Fruit fly (Drosophila melanogaster) whole organism, prepupa: Measurements from ENCODE around the gene CG45263.

Experiments
- CG10669 ChIP-seq: fragments of 200-800 bp; sonication (Bioruptor generic); optimal IDR thresholded peaks from 3 replicates; lab custom pipeline; 2018; ENCODE audit warnings: missing biosample characterization, mild to moderate bottlenecking, missing genetic modification characterization, moderate library complexity
- CG6163 ChIP-seq: fragments of 200-800 bp; sonication (Bioruptor generic); IDR thresholded peaks from 3 replicates; pipeline ENCODE4 v1.3.6; 2022; ENCODE audit warnings: missing biosample characterization, missing genetic modification characterization
- CG6276 ChIP-seq: fragments of 200-800 bp; sonication (Bioruptor generic); optimal IDR thresholded peaks from 2 replicates; lab custom pipeline; 2017; ENCODE audit warnings: missing biosample characterization, mild to moderate bottlenecking, missing genetic modification characterization
- OdsH ChIP-seq: fragments of 200-800 bp; sonication (Bioruptor generic); optimal IDR thresholded peaks from 3 replicates; lab custom pipeline; 2016; ENCODE audit warnings: missing biosample characterization, missing genetic modification characterization
- Smox ChIP-seq: fragments of 200-800 bp; sonication (Bioruptor generic); optimal IDR thresholded peaks from 3 replicates; lab custom pipeline; 2016; ENCODE audit warnings: missing biosample characterization, missing genetic modification characterization
- Sox102F ChIP-seq: fragments of 200-800 bp; sonication (Bioruptor generic); optimal IDR thresholded peaks from 2 replicates; lab custom pipeline; 2016; ENCODE audit warnings: missing biosample characterization, mild to moderate bottlenecking, missing genetic modification characterization
- cyc ChIP-seq: fragments of 200-800 bp; sonication (Bioruptor generic); optimal IDR thresholded peaks from 3 replicates; lab custom pipeline; 2016; ENCODE audit warnings: missing biosample characterization, missing genetic modification characterization
- fd59A ChIP-seq: fragments of 200-800 bp; sonication (Bioruptor generic); optimal IDR thresholded peaks from 2 replicates; lab custom pipeline; 2017; ENCODE audit warnings: missing biosample characterization, mild to moderate bottlenecking, missing genetic modification characterization, missing genetic modification reagents
- ss ChIP-seq, 2 experiments: fragments of 200-800 bp; sonication (Bioruptor generic); optimal IDR thresholded peaks; 2 replicates in 1 of 2; 3 replicates in 1 of 2; lab custom pipeline; 2017 to 2018; ENCODE audit warnings: mild to moderate bottlenecking in 2 of 2, missing biosample characterization in 2 of 2, missing genetic modification characterization in 2 of 2, moderate library complexity in 1 of 2

- no peak for TF ChIP-seq ss (GFP tag; optimal IDR thresholded peaks at IDR 0.05; lab: Kevin White, UChicago)
- no peak; the same call in 2 of the 3 replicates for TF ChIP-seq CG6163
- no peak for TF ChIP-seq fd59A (GFP tag; lab: Kevin White, UChicago)
- no peak for TF ChIP-seq CG10669 (GFP tag; lab: Kevin White, UChicago)
- TF ChIP-seq OdsH (GFP tag; lab: Kevin White, UChicago): no peak
- TF ChIP-seq Sox102F (GFP tag; lab: Kevin White, UChicago): no peak
- TF ChIP-seq Smox (GFP tag; lab: Kevin White, UChicago): no peak
- TF ChIP-seq CG6276 (GFP tag; lab: Kevin White, UChicago): no peak
- TF ChIP-seq cyc (GFP tag; lab: Kevin White, UChicago): no peak
These were observed 115.0 kb downstream of the CG45263 start, which contains the start of the genes Veneno and CG7963 for dm6 chr3R:8362259-8362876.
